Fruit fly (Drosophila melanogaster): ENCODE measurements around the gene CG9568.

The CG9568 gene

dm6 chr2L:9010267-9010666, at the start of gene CG9568:
Gene CG9568, plus strand, starts transcription at chr2L:9010583.
- TF ChIP-seq pan (optimal IDR thresholded peaks at IDR 0.05) (no peak), EcR (GFP tag; optimal IDR thresholded peaks at IDR 0.05) (no peak), CG8478 (optimal IDR thresholded peaks at IDR 0.05) (no peak), usp (GFP tag; optimal IDR thresholded peaks at IDR 0.05) (no peak), Dll (optimal IDR thresholded peaks at IDR 0.05) (no peak), psq (optimal IDR thresholded peaks at IDR 0.05) (no peak)

dm6 chr2L:8962254-8962653, 48.1 kb upstream of the CG9568 start, which contains the start of the genes CG9525 and CG32985:
Gene CG9525, minus strand, starts transcription at chr2L:8962354.
Gene CG32985, plus strand, starts transcription at chr2L:8962533.
- TF ChIP-seq usp (GFP tag; optimal IDR thresholded peaks at IDR 0.05): no peak
- no peak for TF ChIP-seq CG8478 (optimal IDR thresholded peaks at IDR 0.05)

dm6 chr2L:8964657-8965056, 45.7 kb upstream of the CG9568 start, which contains the start of gene CG32984:
Gene CG32984, plus strand, starts transcription at chr2L:8964957.
- TF ChIP-seq Dll (optimal IDR thresholded peaks at IDR 0.05): no peak
- no peak for TF ChIP-seq psq (optimal IDR thresholded peaks at IDR 0.05)
- no peak for TF ChIP-seq usp (GFP tag; optimal IDR thresholded peaks at IDR 0.05)
- TF ChIP-seq EcR (GFP tag; optimal IDR thresholded peaks at IDR 0.05): no peak
- no peak for TF ChIP-seq CG8478 (optimal IDR thresholded peaks at IDR 0.05)
- no peak for TF ChIP-seq pan (optimal IDR thresholded peaks at IDR 0.05)

DNA sequence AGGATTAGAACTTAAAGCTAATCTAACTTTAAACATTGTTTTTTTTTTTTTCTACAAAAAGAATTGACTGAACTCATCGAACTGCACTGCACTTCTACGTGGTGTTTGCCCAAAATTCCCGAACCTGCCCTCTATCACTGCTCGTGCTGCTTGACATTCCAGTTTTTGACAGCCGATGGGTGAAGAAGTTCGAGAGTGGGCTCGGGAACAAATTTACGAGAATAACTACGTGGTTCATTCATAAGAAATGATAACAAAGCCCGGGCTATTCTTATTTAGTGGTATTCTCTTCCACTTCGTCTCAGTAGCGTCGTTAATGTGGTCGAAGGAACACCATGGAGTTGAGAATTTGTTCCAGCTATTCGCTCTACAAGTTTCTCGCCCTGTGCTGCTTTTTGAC, 43.1 kb upstream of the CG9568 start, which contains the start of gene CG18088:
Gene CG18088, plus strand, starts transcription at position 301 of the 400 bp plus-strand sequence.
- TF ChIP-seq pan (optimal IDR thresholded peaks at IDR 0.05) (no peak), EcR (GFP tag; optimal IDR thresholded peaks at IDR 0.05) (no peak), usp (GFP tag; optimal IDR thresholded peaks at IDR 0.05) (no peak), psq (optimal IDR thresholded peaks at IDR 0.05) (no peak), CG8478 (optimal IDR thresholded peaks at IDR 0.05) (no peak), Dll (optimal IDR thresholded peaks at IDR 0.05) (no peak)

dm6 chr2L:8972905-8973304, 37.5 kb upstream of the CG9568 start:
- TF ChIP-seq psq (optimal IDR thresholded peaks at IDR 0.05): no peak
- no peak for TF ChIP-seq usp (GFP tag; optimal IDR thresholded peaks at IDR 0.05)
- TF ChIP-seq CG8478 (optimal IDR thresholded peaks at IDR 0.05): no peak
- no peak for TF ChIP-seq Dll (optimal IDR thresholded peaks at IDR 0.05)
- no peak for TF ChIP-seq pan (optimal IDR thresholded peaks at IDR 0.05)
- TF ChIP-seq EcR (GFP tag; optimal IDR thresholded peaks at IDR 0.05): no peak

DNA sequence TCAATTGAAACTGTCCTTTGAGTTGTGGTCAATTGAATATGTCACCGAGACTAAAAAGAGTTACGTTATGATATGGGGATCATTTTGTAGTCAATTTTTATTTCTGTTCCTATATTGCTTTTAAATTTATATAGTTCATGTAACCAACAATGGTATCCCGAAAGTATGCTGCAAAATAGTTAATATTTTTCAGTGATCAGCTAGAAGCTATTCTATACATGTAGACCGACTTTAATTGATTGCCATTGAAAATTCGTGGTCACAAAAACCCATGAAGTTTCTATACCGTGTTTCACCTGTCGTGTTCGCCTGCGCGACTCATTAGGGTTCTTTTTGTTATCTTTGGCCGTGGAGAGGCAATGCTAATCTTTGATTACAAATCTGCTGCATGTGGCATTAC, 35.9 kb upstream of the CG9568 start:
- TF ChIP-seq pan (optimal IDR thresholded peaks at IDR 0.05): no peak
- TF ChIP-seq EcR (GFP tag; optimal IDR thresholded peaks at IDR 0.05): no peak
- TF ChIP-seq Dll (optimal IDR thresholded peaks at IDR 0.05): no peak
- TF ChIP-seq usp (GFP tag; optimal IDR thresholded peaks at IDR 0.05): no peak
- TF ChIP-seq psq (optimal IDR thresholded peaks at IDR 0.05): no peak
- no peak for TF ChIP-seq CG8478 (optimal IDR thresholded peaks at IDR 0.05)

- no peak for TF ChIP-seq CG8478 (optimal IDR thresholded peaks at IDR 0.05)
- no peak for TF ChIP-seq Dll (optimal IDR thresholded peaks at IDR 0.05)
- no peak for TF ChIP-seq psq (optimal IDR thresholded peaks at IDR 0.05)
- TF ChIP-seq EcR (GFP tag; optimal IDR thresholded peaks at IDR 0.05): no peak
- no peak for TF ChIP-seq pan (optimal IDR thresholded peaks at IDR 0.05)
- no peak for TF ChIP-seq usp (GFP tag; optimal IDR thresholded peaks at IDR 0.05)
These were observed 35.1 kb upstream of the CG9568 start, which contains the start of gene CG9541 for dm6 chr2L:8975328-8975727. Gene CG9541, minus strand, starts transcription at chr2L:8975428.

- TF ChIP-seq EcR (GFP tag; optimal IDR thresholded peaks at IDR 0.05) (no peak), pan (optimal IDR thresholded peaks at IDR 0.05) (no peak), usp (GFP tag; optimal IDR thresholded peaks at IDR 0.05) (no peak), CG8478 (optimal IDR thresholded peaks at IDR 0.05) (no peak), psq (optimal IDR thresholded peaks at IDR 0.05) (no peak), Dll (optimal IDR thresholded peaks at IDR 0.05) (no peak)
These were observed 30.0 kb upstream of the CG9568 start, which contains the start of gene CG18662 for dm6 chr2L:8980359-8980758. Gene CG18662, plus strand, starts transcription at chr2L:8980659.

dm6 chr2L:8982584-8983302, 27.6 kb upstream of the CG9568 start:
- no peak for TF ChIP-seq psq (optimal IDR thresholded peaks at IDR 0.05)
- TF ChIP-seq EcR (GFP tag; optimal IDR thresholded peaks at IDR 0.05): no peak
- TF ChIP-seq usp (GFP tag; optimal IDR thresholded peaks at IDR 0.05): no peak
- TF ChIP-seq pan (optimal IDR thresholded peaks at IDR 0.05): no peak
- no peak for TF ChIP-seq CG8478 (optimal IDR thresholded peaks at IDR 0.05)
- no peak for TF ChIP-seq Dll (optimal IDR thresholded peaks at IDR 0.05)

DNA sequence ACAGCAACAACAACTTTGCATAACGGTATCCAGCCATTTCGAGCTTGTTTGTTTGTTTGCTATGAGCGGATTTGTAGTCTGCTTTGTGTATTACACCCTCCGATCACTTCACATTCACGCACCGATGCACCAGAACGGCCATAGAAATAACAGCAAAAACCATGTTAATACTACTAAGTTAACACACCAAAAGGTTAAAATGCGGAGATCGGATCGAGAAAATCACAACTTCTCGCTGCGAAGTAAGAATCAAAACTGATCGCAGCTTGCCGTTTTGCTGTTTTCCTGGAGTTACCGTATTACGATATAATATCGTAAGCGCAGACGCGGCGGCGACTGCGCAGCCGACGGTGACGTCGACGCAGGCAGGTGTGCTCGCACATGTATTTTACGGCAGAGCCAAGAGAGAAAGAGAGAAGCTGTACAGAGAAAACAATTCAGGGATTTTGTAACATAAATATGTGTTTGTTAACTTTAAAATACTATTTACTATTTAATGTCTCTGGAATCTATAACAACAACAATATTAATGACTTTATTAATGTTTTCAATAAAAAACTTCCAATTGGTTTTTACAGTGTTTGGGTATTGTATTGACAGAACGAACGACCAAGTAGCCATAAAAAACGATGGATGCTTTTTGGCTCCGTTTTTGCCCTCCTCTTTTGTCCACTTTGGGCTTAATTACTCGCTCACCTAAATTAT, 25.6 kb upstream of the CG9568 start, which contains the start of gene CG13101:
Gene CG13101, minus strand, starts transcription at position 259 of the 705 bp plus-strand sequence.
- no peak for TF ChIP-seq pan (optimal IDR thresholded peaks at IDR 0.05)

DNA sequence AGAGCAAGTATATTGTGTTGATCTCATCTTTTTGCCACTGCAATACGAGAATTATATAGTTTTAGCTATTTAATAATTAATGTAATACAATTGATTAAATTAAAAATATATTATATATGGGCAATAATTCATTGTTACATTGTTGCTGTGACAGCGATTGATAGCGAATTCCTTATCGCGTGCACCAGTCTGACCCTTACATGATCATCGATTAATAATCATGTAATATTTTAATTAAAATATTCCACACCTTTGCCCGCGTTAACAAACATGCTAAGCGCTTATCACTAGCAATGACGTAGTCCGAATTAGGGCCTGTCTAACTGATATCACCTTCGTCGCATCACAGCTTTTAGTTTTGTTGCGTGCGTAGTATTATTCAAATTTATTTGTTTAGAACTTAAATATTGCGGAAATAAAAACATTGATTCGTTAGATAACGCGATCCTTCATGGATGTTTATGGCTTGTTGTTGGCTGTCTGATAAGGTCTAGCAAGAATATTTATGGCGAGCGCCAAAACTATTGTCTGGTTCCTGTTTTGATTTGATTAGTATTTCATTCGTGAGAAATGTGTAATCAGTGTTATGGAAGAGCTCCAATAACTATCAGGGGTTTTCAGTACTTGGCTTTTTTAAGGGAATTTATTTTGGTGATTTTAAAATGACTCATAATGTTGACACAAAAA, 23.0 kb upstream of the CG9568 start:
- TF ChIP-seq EcR (GFP tag; optimal IDR thresholded peaks at IDR 0.05) (no peak), CG8478 (optimal IDR thresholded peaks at IDR 0.05) (no peak), pan (optimal IDR thresholded peaks at IDR 0.05) (no peak), Dll (optimal IDR thresholded peaks at IDR 0.05) (no peak), psq (optimal IDR thresholded peaks at IDR 0.05) (no peak), usp (GFP tag; optimal IDR thresholded peaks at IDR 0.05) (no peak)
